Worm (Caenorhabditis elegans): Measurements from ENCODE around the gene F54D10.4.
"Not testable (repeated sequence)": the region's sequence is repeated elsewhere in the genome, so short reads cannot be mapped to it uniquely, and the experiment has no call there.

The F54D10.4 gene

DNA sequence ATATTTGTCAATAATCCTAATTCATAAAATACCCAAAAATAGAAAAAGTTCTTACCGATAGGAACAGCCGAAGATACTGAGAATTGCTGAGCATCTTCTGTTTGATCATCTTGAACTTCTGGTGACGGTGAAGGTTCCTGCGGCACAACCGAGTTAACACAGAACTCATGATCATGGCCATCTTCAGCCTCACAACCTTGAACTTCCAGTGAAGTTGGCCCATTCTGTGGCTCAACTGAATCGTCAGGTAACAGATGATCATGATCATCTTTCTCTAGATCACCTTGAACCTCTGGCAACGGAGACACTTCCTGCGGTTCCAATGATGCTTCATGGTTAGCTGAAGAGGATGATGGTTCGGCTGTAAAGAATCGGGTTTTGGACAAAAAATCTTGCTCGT, 35.2 kb downstream of the F54D10.4 start:
- no peak for TF ChIP-seq unc-62 (GFP tag; optimal IDR thresholded peaks at IDR 0.05)

DNA sequence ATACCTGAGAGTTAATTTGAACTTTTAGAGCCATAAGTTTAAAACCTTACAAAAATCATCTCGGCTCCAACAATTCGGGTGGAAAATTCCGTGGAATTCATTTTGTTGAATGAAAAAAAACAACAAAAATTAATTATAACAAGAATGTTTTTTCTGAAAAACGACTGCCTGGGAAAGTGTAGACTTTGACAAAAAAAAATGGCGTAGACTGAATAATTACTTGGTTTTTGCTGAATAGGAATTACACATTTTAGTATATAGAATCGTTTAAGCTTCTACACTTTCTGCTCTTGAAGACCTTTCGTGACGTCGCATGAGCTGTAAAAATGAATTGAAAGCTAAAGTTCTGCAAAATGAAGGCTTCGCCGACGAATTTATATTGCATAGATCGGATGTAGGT, 42.4 kb downstream of the F54D10.4 start, which contains the start of gene srx-112:
srx-112 (minus strand) TSS at position 101 of the 400 bp plus-strand sequence.
- TF ChIP-seq unc-62 (GFP tag; optimal IDR thresholded peaks at IDR 0.05) = no peak

DNA sequence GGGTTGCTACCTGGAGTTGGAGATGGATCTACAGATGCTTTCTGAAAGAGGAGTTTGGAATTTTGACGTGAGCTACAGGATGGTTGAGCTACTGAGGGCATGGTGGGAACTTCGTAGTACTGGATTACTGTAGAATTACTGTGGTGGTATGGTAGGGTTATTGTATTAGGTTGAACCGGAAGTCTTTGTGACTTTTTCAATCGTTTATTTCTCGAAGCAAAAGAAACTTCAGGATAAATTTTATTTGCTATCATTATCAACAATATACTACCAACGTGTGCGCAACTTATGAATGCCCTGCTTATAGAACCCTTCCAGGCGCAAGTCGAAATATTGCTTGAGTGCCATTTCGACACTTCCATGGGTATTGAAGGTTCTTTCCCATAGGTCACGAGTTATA, 45.3 kb downstream of the F54D10.4 start, which contains the start of gene T24E12.6:
T24E12.6 (minus strand) TSS at position 101 of the 400 bp plus-strand sequence.
- not testable (repeated sequence) for TF ChIP-seq unc-62 (GFP tag; optimal IDR thresholded peaks at IDR 0.05)

DNA sequence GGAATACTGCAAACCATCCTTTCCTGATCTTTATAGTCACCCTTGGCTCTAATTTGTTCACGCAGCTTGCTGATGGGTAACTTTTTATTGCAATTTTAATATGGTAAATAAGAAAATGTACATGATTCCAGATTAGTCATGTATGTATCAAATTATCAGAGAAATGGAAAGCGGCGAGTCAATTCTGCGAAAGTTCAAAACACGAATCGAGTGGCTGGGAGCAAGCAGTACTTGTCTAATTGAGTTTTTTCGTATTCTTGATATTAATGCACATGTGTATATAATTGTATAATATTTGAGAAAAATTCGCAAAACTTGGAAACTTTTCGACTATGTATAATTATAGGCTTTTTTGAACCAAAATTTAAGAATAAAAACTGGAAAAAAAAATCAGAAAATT, 47.9 kb downstream of the F54D10.4 start, which contains the start of gene T24E12.12:
T24E12.12 (plus strand) TSS at position 281 of the 400 bp plus-strand sequence.
- no peak for TF ChIP-seq unc-62 (GFP tag; optimal IDR thresholded peaks at IDR 0.05)

DNA sequence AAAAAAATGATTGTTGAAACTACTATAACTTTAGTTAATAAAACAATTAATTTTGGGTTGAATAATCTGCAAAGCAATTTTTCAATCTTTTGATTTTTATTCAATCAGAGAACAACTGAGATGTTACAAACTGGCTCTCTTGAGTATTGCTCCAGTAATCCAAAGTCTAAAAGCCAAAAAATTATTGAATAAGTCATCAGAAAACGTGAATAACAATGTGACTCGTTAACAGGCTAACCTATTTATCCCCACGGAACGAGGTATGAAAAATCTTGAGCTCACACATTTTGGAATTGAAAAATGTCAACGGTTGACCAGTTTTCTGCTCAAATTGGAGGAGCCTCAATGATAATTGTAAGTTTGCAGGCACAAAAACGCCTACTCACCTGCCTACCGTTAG, 49.4 kb downstream of the F54D10.4 start, which contains the start of gene srx-111:
srx-111 (plus strand) TSS at position 301 of the 400 bp plus-strand sequence.
- TF ChIP-seq unc-62 (GFP tag; optimal IDR thresholded peaks at IDR 0.05) = no peak

Data from whole organism, dauer.